Fruit fly (Drosophila melanogaster): Measurements from ENCODE around the gene B9d2.

- TF ChIP-seq CG12768 (GFP tag; optimal IDR thresholded peaks at IDR 0.05), result no peak
- TF ChIP-seq ovo (GFP tag; optimal IDR thresholded peaks at IDR 0.05), result no peak
- no peak for TF ChIP-seq pad (GFP tag; optimal IDR thresholded peaks at IDR 0.05)
- no peak for TF ChIP-seq toe (GFP tag; optimal IDR thresholded peaks at IDR 0.05)
- TF ChIP-seq Mnt (GFP tag; optimal IDR thresholded peaks at IDR 0.05), result no peak
- TF ChIP-seq cic (GFP tag; optimal IDR thresholded peaks at IDR 0.05), result no peak
- TF ChIP-seq CG7045 (GFP tag; optimal IDR thresholded peaks at IDR 0.05), result no peak
- TF ChIP-seq Clk (GFP tag; optimal IDR thresholded peaks at IDR 0.05), result no peak
Measured at dm6 chr2L:6155041-6155440, 24.6 kb upstream of the B9d2 start, which contains the start of gene CG31639.

Data from whole organism, adult.